Fruit fly (Drosophila melanogaster) whole organism, embryonic: ENCODE measurements around the gene nudE.

ENCODE experiments used
- Abd-B ChIP-seq: fragments of 200-800 bp; sonication (Bioruptor generic); optimal IDR thresholded peaks from 2 replicates; lab custom pipeline; 2018; ENCODE audit warnings: missing biosample characterization, mild to moderate bottlenecking, missing genetic modification characterization, moderate library complexity
- B-H2 ChIP-seq: fragments of 200-800 bp; sonication (Bioruptor generic); optimal IDR thresholded peaks from 2 replicates; lab custom pipeline; 2018; ENCODE audit warnings: missing biosample characterization, mild to moderate bottlenecking, missing genetic modification characterization
- CG10321 ChIP-seq: fragments of 200-800 bp; sonication (Bioruptor generic); IDR thresholded peaks from 2 replicates; pipeline ENCODE4 v1.3.6; 2022; ENCODE audit warnings: missing biosample characterization, missing genetic modification characterization
- CG13123 ChIP-seq: fragments of 200-800 bp; sonication (Bioruptor generic); optimal IDR thresholded peaks from 2 replicates; lab custom pipeline; 2016; ENCODE audit warnings: missing biosample characterization, missing genetic modification characterization
- CG13894 ChIP-seq: fragments of 200-800 bp; sonication (Bioruptor generic); optimal IDR thresholded peaks from 3 replicates; lab custom pipeline; 2018; ENCODE audit warnings: missing biosample characterization, mild to moderate bottlenecking, missing genetic modification characterization, moderate library complexity
- CG17328 ChIP-seq: fragments of 200-800 bp; sonication (Bioruptor generic); IDR thresholded peaks from 2 replicates; pipeline ENCODE4 v1.3.6; 2022; ENCODE audit warnings: missing biosample characterization, missing genetic modification characterization
- CG1832 ChIP-seq: fragments of 200-800 bp; sonication (Bioruptor generic); optimal IDR thresholded peaks from 2 replicates; lab custom pipeline; 2017; ENCODE audit warnings: missing biosample characterization, mild to moderate bottlenecking, missing genetic modification characterization, inconsistent platforms
- CG31365 ChIP-seq: fragments of 200-800 bp; sonication (Bioruptor generic); optimal IDR thresholded peaks from 2 replicates; lab custom pipeline; 2018; ENCODE audit warnings: missing biosample characterization, mild to moderate bottlenecking, missing genetic modification characterization
- CG31388 ChIP-seq: fragments of 200-800 bp; sonication (Bioruptor generic); optimal IDR thresholded peaks from 2 replicates; lab custom pipeline; 2016; ENCODE audit warnings: missing biosample characterization, missing genetic modification characterization
- CG32772 ChIP-seq: fragments of 200-800 bp; sonication (Bioruptor generic); IDR thresholded peaks from 2 replicates; pipeline ENCODE4 v1.3.6; 2022; ENCODE audit warnings: missing biosample characterization, missing genetic modification characterization
- CG4854 ChIP-seq: fragments of 200-800 bp; sonication (Bioruptor generic); optimal IDR thresholded peaks from 2 replicates; lab custom pipeline; 2016; ENCODE audit warnings: missing biosample characterization, missing genetic modification characterization, inconsistent platforms
- CG6765 ChIP-seq: fragments of 200-800 bp; sonication (Bioruptor generic); optimal IDR thresholded peaks from 3 replicates; lab custom pipeline; 2017; ENCODE audit warnings: missing biosample characterization, mild to moderate bottlenecking, missing genetic modification characterization
- CG8281 ChIP-seq: fragments of 200-800 bp; sonication (Bioruptor generic); optimal IDR thresholded peaks from 2 replicates; lab custom pipeline; 2018; ENCODE audit warnings: missing biosample characterization, mild to moderate bottlenecking, missing genetic modification characterization, moderate library complexity
- CG8290 ChIP-seq, 3 experiments: fragments of 200-800 bp; sonication (Bioruptor generic); optimal IDR thresholded peaks; 2 replicates each; lab custom pipeline; 2016 to 2019; ENCODE audit warnings: missing biosample characterization in 3 of 3, missing genetic modification characterization in 3 of 3, mild to moderate bottlenecking in 2 of 3, moderate library complexity in 1 of 3
- CG9797 ChIP-seq: fragments of 200-800 bp; sonication (Bioruptor generic); optimal IDR thresholded peaks from 3 replicates; lab custom pipeline; 2018; ENCODE audit warnings: missing biosample characterization, mild to moderate bottlenecking, missing genetic modification characterization
- CG9876 ChIP-seq: fragments of 200-800 bp; sonication (Bioruptor generic); optimal IDR thresholded peaks from 2 replicates; lab custom pipeline; 2016; ENCODE audit warnings: missing biosample characterization, missing genetic modification characterization
- CrebB ChIP-seq: fragments of 200-800 bp; sonication (Bioruptor generic); optimal IDR thresholded peaks from 3 replicates; lab custom pipeline; 2018; ENCODE audit warnings: missing biosample characterization, mild to moderate bottlenecking, missing genetic modification characterization
- D19A ChIP-seq: fragments of 200-800 bp; optimal IDR thresholded peaks from 3 replicates; lab custom pipeline; 2019; ENCODE audit warnings: missing biosample characterization, mild to moderate bottlenecking, missing genetic modification characterization, moderate library complexity
- Dp ChIP-seq: fragments of 200-800 bp; sonication (Bioruptor generic); optimal IDR thresholded peaks from 2 replicates; lab custom pipeline; 2018; ENCODE audit warnings: missing biosample characterization, mild to moderate bottlenecking, missing genetic modification characterization, moderate library complexity
- Ets65A ChIP-seq: fragments of 200-800 bp; sonication (Bioruptor generic); peaks from one replicate; lab custom pipeline; 2016; ENCODE audit warnings: missing biosample characterization, missing genetic modification characterization
- H15 ChIP-seq: fragments of 200-800 bp; sonication (Bioruptor generic); IDR thresholded peaks from 3 replicates; pipeline ENCODE4 v1.3.6; 2022; ENCODE audit warnings: missing biosample characterization, missing genetic modification characterization
- Hr51 ChIP-seq, 2 experiments: fragments of 200-800 bp; sonication (Bioruptor generic); optimal IDR thresholded peaks; 2 replicates in 1 of 2; 3 replicates in 1 of 2; lab custom pipeline; 2016 to 2018; ENCODE audit warnings: missing biosample characterization in 2 of 2, missing genetic modification characterization in 2 of 2, mild to moderate bottlenecking in 1 of 2, moderate library complexity in 1 of 2
- MBD-R2 ChIP-seq: fragments of 200-800 bp; sonication (Bioruptor generic); IDR thresholded peaks from 2 replicates; pipeline ENCODE4 v1.3.6; 2022; ENCODE audit warnings: missing biosample characterization, missing genetic modification characterization
- MESR4 ChIP-seq: fragments of 200-800 bp; sonication (Bioruptor generic); optimal IDR thresholded peaks from 2 replicates; lab custom pipeline; 2018; ENCODE audit warnings: missing biosample characterization, mild to moderate bottlenecking, missing genetic modification characterization, moderate library complexity
- Max ChIP-seq: fragments of 200-800 bp; sonication (Bioruptor generic); optimal IDR thresholded peaks from 2 replicates; lab custom pipeline; 2016; ENCODE audit warnings: missing biosample characterization, mild to moderate bottlenecking, missing genetic modification characterization
- Neu2 ChIP-seq: fragments of 200-800 bp; sonication (Bioruptor generic); optimal IDR thresholded peaks from 3 replicates; lab custom pipeline; 2016; ENCODE audit warnings: missing biosample characterization, missing genetic modification characterization, borderline replicate concordance
- Optix ChIP-seq: fragments of 200-800 bp; sonication (Bioruptor generic); IDR thresholded peaks from 3 replicates; pipeline ENCODE4 v1.3.6; 2022; ENCODE audit warnings: missing biosample characterization, missing genetic modification characterization
- PHDP ChIP-seq: fragments of 200-800 bp; sonication (Bioruptor generic); optimal IDR thresholded peaks from 3 replicates; lab custom pipeline; 2018; ENCODE audit warnings: missing biosample characterization, mild to moderate bottlenecking, missing genetic modification characterization, moderate library complexity
- Side ChIP-seq: fragments of 200-800 bp; sonication (Bioruptor generic); optimal IDR thresholded peaks from 2 replicates; lab custom pipeline; 2016; ENCODE audit warnings: missing biosample characterization, missing genetic modification characterization
- Six4 ChIP-seq: fragments of 200-800 bp; sonication (Bioruptor generic); optimal IDR thresholded peaks from 2 replicates; lab custom pipeline; 2016; ENCODE audit warnings: missing biosample characterization, missing genetic modification characterization
- Trl ChIP-seq, 3 experiments: fragments of >200 bp in 2 of 3; fragments of 200-800 bp in 1 of 3; sonication (Bioruptor generic) in 1 of 3; optimal IDR thresholded peaks; 2 replicates in 1 of 3; 3 replicates in 2 of 3; lab custom pipeline; 2016 to 2017; ENCODE audit warnings: missing biosample characterization in 1 of 3, missing genetic modification characterization in 1 of 3
- Xrp1 ChIP-seq: fragments of 200-800 bp; sonication (Bioruptor generic); IDR thresholded peaks from 2 replicates; pipeline ENCODE4 v1.3.6; 2022; ENCODE audit warnings: missing biosample characterization, missing genetic modification characterization
- ab ChIP-seq: fragments of 200-800 bp; sonication (Bioruptor generic); optimal IDR thresholded peaks from 2 replicates; lab custom pipeline; 2016; ENCODE audit warnings: missing biosample characterization, missing genetic modification characterization
- ase ChIP-seq: fragments of 200-800 bp; sonication (Bioruptor generic); IDR thresholded peaks from 3 replicates; pipeline ENCODE4 v1.3.6; 2022; ENCODE audit warnings: missing biosample characterization, missing genetic modification characterization
- dati ChIP-seq: fragments of 200-800 bp; sonication (Bioruptor generic); IDR thresholded peaks from 2 replicates; pipeline ENCODE4 v1.3.6; 2022; ENCODE audit warnings: missing biosample characterization, missing genetic modification characterization
- esg ChIP-seq: fragments of 200-800 bp; sonication (Bioruptor generic); conservative IDR thresholded peaks from 2 replicates; pipeline ENCODE4 v1.3.6; 2022; ENCODE audit warnings: missing biosample characterization, missing genetic modification characterization
- exex ChIP-seq: fragments of 200-800 bp; sonication (Bioruptor generic); optimal IDR thresholded peaks from 4 replicates; lab custom pipeline; 2018; ENCODE audit warnings: missing biosample characterization, mild to moderate bottlenecking, missing genetic modification characterization, moderate library complexity
- hkb ChIP-seq, 2 experiments: fragments of 200-800 bp in 1 of 2; fragments of >200 bp in 1 of 2; sonication (Bioruptor generic) in 1 of 2; IDR thresholded peaks in 1 of 2; optimal IDR thresholded peaks in 1 of 2; 2 replicates each; pipeline versions ENCODE4 v1.3.6 to Lab custom; 2017 to 2022; ENCODE audit warnings: missing biosample characterization in 1 of 2, missing genetic modification characterization in 1 of 2
- kay ChIP-seq: fragments of 200-800 bp; sonication (Bioruptor generic); optimal IDR thresholded peaks from 2 replicates; lab custom pipeline; 2016; ENCODE audit warnings: missing biosample characterization, missing genetic modification characterization
- lmd ChIP-seq: fragments of 200-800 bp; sonication (Bioruptor generic); IDR thresholded peaks from 2 replicates; pipeline ENCODE4 v1.3.6; 2022; ENCODE audit warnings: missing biosample characterization, missing genetic modification characterization
- odd ChIP-seq: fragments of 200-800 bp; sonication (Bioruptor generic); optimal IDR thresholded peaks from 2 replicates; lab custom pipeline; 2017; ENCODE audit warnings: missing biosample characterization, mild to moderate bottlenecking, missing genetic modification characterization
- otp ChIP-seq: fragments of 200-800 bp; sonication (Bioruptor generic); IDR thresholded peaks from 3 replicates; pipeline ENCODE4, ENCODE4 v1.3.6; 2022; ENCODE audit warnings: missing biosample characterization, missing genetic modification characterization
- p53 ChIP-seq: fragments of 200-800 bp; sonication (Bioruptor generic); optimal IDR thresholded peaks from 2 replicates; lab custom pipeline; 2016; ENCODE audit warnings: missing biosample characterization, missing genetic modification characterization
- slbo ChIP-seq: fragments of 200-800 bp; sonication (Bioruptor generic); IDR thresholded peaks from 2 replicates; pipeline ENCODE4 v1.3.6; 2022; ENCODE audit warnings: missing biosample characterization, missing genetic modification characterization
- tna ChIP-seq: fragments of 200-800 bp; sonication (Bioruptor generic); IDR thresholded peaks from 2 replicates; pipeline ENCODE4 v1.3.6; 2022; ENCODE audit warnings: missing biosample characterization, missing genetic modification characterization; ENCODE audit not compliant: partially characterized antibody
- toy ChIP-seq: fragments of 200-800 bp; sonication (Bioruptor generic); IDR thresholded peaks from 2 replicates; pipeline ENCODE4 v1.3.6; 2022; ENCODE audit warnings: missing biosample characterization, missing genetic modification characterization
- trem ChIP-seq: fragments of 200-800 bp; optimal IDR thresholded peaks from 3 replicates; lab custom pipeline; 2019; ENCODE audit warnings: missing biosample characterization, mild to moderate bottlenecking, missing genetic modification characterization, moderate library complexity
- vnd ChIP-seq: fragments of 200-800 bp; sonication (Bioruptor generic); IDR thresholded peaks from 3 replicates; pipeline ENCODE4 v1.3.6; 2022; ENCODE audit warnings: missing biosample characterization, missing genetic modification characterization; ENCODE audit not compliant: partially characterized antibody

The nudE gene

dm6 chr3L:9854583-9855519, 44.2 kb upstream of the nudE start, which contains the start of gene RasGAP1 (continued):
- TF ChIP-seq CrebB (tag; lab: Kevin White, UChicago) (no peak), Max (GFP tag; lab: Kevin White, UChicago) (peak; percentile 16), CG13123 (GFP tag; lab: Kevin White, UChicago) (no peak), CG9876 (GFP tag; lab: Kevin White, UChicago) (no peak), p53 (no peak), D19A (tag; lab: Kevin White, UChicago) (no peak), CG8290 (GFP tag; optimal IDR thresholded peaks at IDR 0.05; lab: Kevin White, UChicago) (no peak), CG8290 (tag; optimal IDR thresholded peaks at IDR 0.05; lab: Kevin White, UChicago) (peak; percentile 37 to 59), MBD-R2 (GFP tag; lab: Robert Waterston, UW) (peak; percentile 24; the same call in 1 of the 2 replicates), Six4 (GFP tag; lab: Kevin White, UChicago) (no peak), kay (GFP tag; lab: Kevin White, UChicago) (no peak), CG6765 (no peak), Neu2 (no peak), Abd-B (GFP tag; lab: Kevin White, UChicago) (peak; percentile 15), Optix (GFP tag; lab: Robert Waterston, UW) (no peak), exex (tag; lab: Kevin White, UChicago) (no peak), odd (GFP tag; lab: Kevin White, UChicago) (no peak), B-H2 (no peak), slbo (peak; percentile 54), CG31365 (tag; lab: Kevin White, UChicago) (no peak), CG13894 (tag; lab: Kevin White, UChicago) (peak; percentile 11), hkb (optimal IDR thresholded peaks at IDR 0.05; lab: Kevin White, UChicago) (no peak), hkb (GFP tag; IDR thresholded peaks at IDR 0.05; lab: Robert Waterston, UW) (no peak), CG4854 (GFP tag; lab: Kevin White, UChicago) (no peak), dati (GFP tag; lab: Robert Waterston, UW) (no peak), CG9797 (GFP tag; lab: Kevin White, UChicago) (peak; percentile 85), Hr51 (GFP tag; optimal IDR thresholded peaks at IDR 0.05; lab: Kevin White, UChicago) (no peak), trem (tag; lab: Kevin White, UChicago) (no peak), H15 (GFP tag; lab: Robert Waterston, UW) (no peak), CG1832 (GFP tag; lab: Kevin White, UChicago) (peak; percentile 88), Dp (GFP tag; lab: Kevin White, UChicago) (peak; percentile 25), CG8281 (tag; lab: Kevin White, UChicago) (no peak), PHDP (tag; lab: Kevin White, UChicago) (no peak), Trl (optimal IDR thresholded peaks at IDR 0.05; lab: Kevin White, UChicago) (no peak), Trl (GFP tag; optimal IDR thresholded peaks at IDR 0.05; lab: Kevin White, UChicago) (no peak), lmd (no peak), toy (GFP tag; lab: Robert Waterston, UW) (no peak), ab (GFP tag; lab: Kevin White, UChicago) (no peak), tna (GFP tag; lab: Robert Waterston, UW) (no peak), Side (GFP tag; lab: Kevin White, UChicago) (no peak), CG32772 (GFP tag; lab: Robert Waterston, UW) (0 out of 2 replicates have a peak, but pooled peaks have one; percentile 6), CG17328 (GFP tag; lab: Robert Waterston, UW) (no peak), esg (GFP tag; lab: Robert Waterston, UW) (no peak), otp (GFP tag; lab: Robert Waterston, UW) (no peak), CG31388 (no peak), CG10321 (GFP tag; lab: Robert Waterston, UW) (peak; percentile 97), Ets65A (GFP tag; lab: Kevin White, UChicago) (peak; percentile 88), Xrp1 (GFP tag; lab: Robert Waterston, UW) (no peak), vnd (GFP tag; lab: Robert Waterston, UW) (no peak), MESR4 (GFP tag; lab: Kevin White, UChicago) (peak; percentile 11), ase (GFP tag; lab: Robert Waterston, UW) (no peak)
